Worm (Caenorhabditis elegans): ENCODE measurements around the gene nhr-176.

The nhr-176 gene

ce11 chrV:16114237-16114636 is 43.1 kb downstream of the nhr-176 start, which contains the start of gene srxa-16:
TSS of gene srxa-16 (minus strand) at chrV:16114337.
- TF ChIP-seq sma-3 (GFP tag; optimal IDR thresholded peaks at IDR 0.05) (no peak), unc-39 (tag; optimal IDR thresholded peaks at IDR 0.05) (no peak), elt-1 (tag; optimal IDR thresholded peaks at IDR 0.05) (no peak), alr-1 (tag; optimal IDR thresholded peaks at IDR 0.05) (no peak), nhr-21 (tag; optimal IDR thresholded peaks at IDR 0.05) (no peak), unc-62 (GFP tag; optimal IDR thresholded peaks at IDR 0.05) (no peak), skn-1 (tag; optimal IDR thresholded peaks at IDR 0.05) (no peak), nhr-23 (tag; optimal IDR thresholded peaks at IDR 0.05) (no peak), peb-1 (tag; optimal IDR thresholded peaks at IDR 0.05) (no peak), aly-2 (tag; optimal IDR thresholded peaks at IDR 0.05) (no peak), sma-9 (GFP tag; optimal IDR thresholded peaks at IDR 0.05) (no peak), sma-9 (tag; optimal IDR thresholded peaks at IDR 0.05) (no peak)

- TF ChIP-seq ceh-16 (tag; optimal IDR thresholded peaks at IDR 0.05): no peak
Measured at ce11 chrV:16115381-16115780, 44.3 kb downstream of the nhr-176 start, which contains the start of gene str-25. TSS of gene str-25 (plus strand) at chrV:16115681.

ce11 chrV:16118601-16119000 is 47.5 kb downstream of the nhr-176 start, which contains the start of gene str-103:
TSS of gene str-103 (minus strand) at chrV:16118701.
- TF ChIP-seq crh-2 (tag; optimal IDR thresholded peaks at IDR 0.05) (no peak), mdl-1 (tag; optimal IDR thresholded peaks at IDR 0.05) (no peak), dmd-4 (tag; optimal IDR thresholded peaks at IDR 0.05) (no peak), nhr-25 (tag; optimal IDR thresholded peaks at IDR 0.05) (no peak), zag-1 (tag; optimal IDR thresholded peaks at IDR 0.05) (no peak), lin-39 (tag; optimal IDR thresholded peaks at IDR 0.05) (no peak), unc-39 (tag; optimal IDR thresholded peaks at IDR 0.05) (no peak), F13H6.1 (tag; optimal IDR thresholded peaks at IDR 0.05) (no peak), unc-62 (GFP tag; optimal IDR thresholded peaks at IDR 0.05) (no peak), lsy-2 (tag; optimal IDR thresholded peaks at IDR 0.05) (no peak), nhr-11 (tag; optimal IDR thresholded peaks at IDR 0.05) (no peak), ceh-82 (tag; optimal IDR thresholded peaks at IDR 0.05) (no peak), egl-27 (tag; optimal IDR thresholded peaks at IDR 0.05) (no peak), nhr-77 (tag; optimal IDR thresholded peaks at IDR 0.05) (no peak), mbf-1 (tag; optimal IDR thresholded peaks at IDR 0.05) (no peak), ceh-16 (tag; optimal IDR thresholded peaks at IDR 0.05) (no peak), ztf-11 (tag; optimal IDR thresholded peaks at IDR 0.05) (no peak), C34F6.9 (tag; optimal IDR thresholded peaks at IDR 0.05) (no peak), fos-1 (tag; optimal IDR thresholded peaks at IDR 0.05) (no peak)

- TF ChIP-seq nhr-25 (tag; optimal IDR thresholded peaks at IDR 0.05) (no peak), egl-27 (tag; optimal IDR thresholded peaks at IDR 0.05) (no peak), elt-1 (tag; optimal IDR thresholded peaks at IDR 0.05) (no peak)
Measured at ce11 chrV:16120499-16120898, 49.4 kb downstream of the nhr-176 start.

ce11 chrV:16120922-16121321 is 49.8 kb downstream of the nhr-176 start, which contains the start of gene skr-3:
TSS of gene skr-3 (plus strand) at chrV:16121084.
- TF ChIP-seq mbf-1 (tag; optimal IDR thresholded peaks at IDR 0.05) (no peak), sma-9 (GFP tag; optimal IDR thresholded peaks at IDR 0.05) (peak; percentile 38), sma-9 (tag; optimal IDR thresholded peaks at IDR 0.05) (no peak), alr-1 (tag; optimal IDR thresholded peaks at IDR 0.05) (no peak), fos-1 (tag; optimal IDR thresholded peaks at IDR 0.05) (peak; percentile 71)

- TF ChIP-seq fos-1 (tag; optimal IDR thresholded peaks at IDR 0.05): peak; percentile 24
- no peak for TF ChIP-seq nhr-6 (tag; optimal IDR thresholded peaks at IDR 0.05)
Measured at ce11 chrV:16121451-16121850, 50.3 kb downstream of the nhr-176 start.
